Fruit fly (Drosophila melanogaster): Measurements from ENCODE around the gene Rap1.

The Rap1 gene

DNA sequence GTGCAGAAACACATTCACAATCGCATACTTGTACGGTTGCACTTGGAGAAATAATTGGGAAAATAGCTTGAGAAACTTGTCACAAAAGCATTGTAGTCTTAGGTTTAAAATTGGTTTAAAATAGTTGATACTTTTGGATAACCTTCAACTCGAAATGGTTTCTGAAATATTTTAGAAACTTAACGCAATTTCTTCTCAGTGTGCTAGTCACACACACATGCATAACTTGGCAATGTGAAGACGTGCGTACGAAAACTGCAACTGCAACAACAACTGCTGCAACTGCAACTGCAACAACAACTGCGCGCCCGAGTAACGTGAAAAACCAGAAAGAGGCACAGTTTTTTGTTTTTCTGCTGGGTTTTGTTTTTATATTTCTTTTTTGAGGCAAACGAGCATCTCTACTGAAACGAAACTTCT lies 24.1 kb upstream of the Rap1 start (continued):
- no peak for TF ChIP-seq HmgD (GFP tag; optimal IDR thresholded peaks at IDR 0.05)
- no peak for TF ChIP-seq CG6683 (GFP tag; optimal IDR thresholded peaks at IDR 0.05)
- TF ChIP-seq repo (GFP tag; optimal IDR thresholded peaks at IDR 0.05), result peak; percentile 78
- TF ChIP-seq CoRest (tag; optimal IDR thresholded peaks at IDR 0.05), result peak; percentile 79
- TF ChIP-seq Adf1 (GFP tag; IDR thresholded peaks at IDR 0.05), result no peak
- peak; percentile 54 for TF ChIP-seq gcm2 (GFP tag; optimal IDR thresholded peaks at IDR 0.05)
- TF ChIP-seq CG6175 (GFP tag; IDR thresholded peaks at IDR 0.05), result no peak; the same call in 2 of the 3 replicates
- TF ChIP-seq CG3726 (GFP tag; IDR thresholded peaks at IDR 0.05), result peak; percentile 77; the same call in 2 of the 3 replicates
- TF ChIP-seq fd64A (GFP tag; optimal IDR thresholded peaks at IDR 0.05), result peak; percentile 73
- TF ChIP-seq ap (GFP tag; IDR thresholded peaks at IDR 0.05), result peak; percentile 87
- peak; percentile 54 for TF ChIP-seq CG11723 (GFP tag; optimal IDR thresholded peaks at IDR 0.05)
- no peak for TF ChIP-seq abd-A (tag; optimal IDR thresholded peaks at IDR 0.05)
- peak; percentile 89 for TF ChIP-seq nmo (GFP tag; optimal IDR thresholded peaks at IDR 0.05)
- peak; percentile 85 for TF ChIP-seq CG8924 (tag; optimal IDR thresholded peaks at IDR 0.05)
- TF ChIP-seq CG10565 (GFP tag; optimal IDR thresholded peaks at IDR 0.05), result peak; percentile 53
- no peak for TF ChIP-seq exex (tag; optimal IDR thresholded peaks at IDR 0.05)
- no peak for TF ChIP-seq CG6765 (GFP tag; optimal IDR thresholded peaks at IDR 0.05)
- peak; percentile 83 for TF ChIP-seq CG2678 (tag; optimal IDR thresholded peaks at IDR 0.05)
- peak; percentile 37 for TF ChIP-seq fd3F (GFP tag; optimal IDR thresholded peaks at IDR 0.05)
- peak; percentile 82 for TF ChIP-seq stc (GFP tag; IDR thresholded peaks at IDR 0.05)
- TF ChIP-seq Sin3A (optimal IDR thresholded peaks at IDR 0.05), result no peak
- TF ChIP-seq NFAT (GFP tag; IDR thresholded peaks at IDR 0.05), result peak; percentile 17; the same call in 1 of the 2 replicates
- peak; percentile 93 for TF ChIP-seq phol (tag; optimal IDR thresholded peaks at IDR 0.05)
- TF ChIP-seq CG18599 (GFP tag; optimal IDR thresholded peaks at IDR 0.05), result peak; percentile 55
- peak; percentile 37 for TF ChIP-seq ERR (GFP tag; optimal IDR thresholded peaks at IDR 0.05)
- TF ChIP-seq CG17829 (tag; optimal IDR thresholded peaks at IDR 0.05), result peak; percentile 85
- TF ChIP-seq az2 (GFP tag; optimal IDR thresholded peaks at IDR 0.05), result peak; percentile 87
- peak; percentile 94 for TF ChIP-seq nom (GFP tag; optimal IDR thresholded peaks at IDR 0.05)
- peak; percentile 94 for TF ChIP-seq CG15696 (tag; optimal IDR thresholded peaks at IDR 0.05)
- no peak for TF ChIP-seq CG16779 (GFP tag; IDR thresholded peaks at IDR 0.05)
- TF ChIP-seq sima (GFP tag; optimal IDR thresholded peaks at IDR 0.05), result peak; percentile 37
- peak in 1 of 2 experiments; percentile 36 for TF ChIP-seq tll (GFP tag; optimal IDR thresholded peaks at IDR 0.05)
- TF ChIP-seq sisA (GFP tag; IDR thresholded peaks at IDR 0.05), result peak; percentile 87
- TF ChIP-seq CG43689 (GFP tag; IDR thresholded peaks at IDR 0.05), result peak; percentile 60; the same call in 1 of the 2 replicates
- no peak for TF ChIP-seq sd (tag; optimal IDR thresholded peaks at IDR 0.05)
- no peak for TF ChIP-seq bbx (GFP tag; IDR thresholded peaks at IDR 0.05; ENCODE audit: partially characterized antibody)
- peak; percentile 40 for TF ChIP-seq CG17568 (GFP tag; optimal IDR thresholded peaks at IDR 0.05)
- no peak for TF ChIP-seq CG15514 (GFP tag; optimal IDR thresholded peaks at IDR 0.05)
- peak; percentile 77 for TF ChIP-seq CG6813 (GFP tag; optimal IDR thresholded peaks at IDR 0.05)
- peak; percentile 90 for TF ChIP-seq gem (tag; optimal IDR thresholded peaks at IDR 0.05)
- peak; percentile 83 for TF ChIP-seq CG34422 (GFP tag; IDR thresholded peaks at IDR 0.05)
- TF ChIP-seq cg (GFP tag; optimal IDR thresholded peaks at IDR 0.05), result peak; percentile 52
- peak; percentile 82 for TF ChIP-seq ac (GFP tag; optimal IDR thresholded peaks at IDR 0.05)
- TF ChIP-seq CG3995 (GFP tag; optimal IDR thresholded peaks at IDR 0.05), result no peak
- no peak for TF ChIP-seq vfl (GFP tag; optimal IDR thresholded peaks at IDR 0.05)
- peak; percentile 71 for TF ChIP-seq CG11456 (GFP tag; IDR thresholded peaks at IDR 0.05)
- TF ChIP-seq Awh (GFP tag; IDR thresholded peaks at IDR 0.05), result peak; percentile 85
- peak; percentile 96 for TF ChIP-seq Med (GFP tag)
- peak; percentile 32 for TF ChIP-seq Kr (GFP tag; optimal IDR thresholded peaks at IDR 0.05)
- no peak for TF ChIP-seq unc-4 (GFP tag; IDR thresholded peaks at IDR 0.05; ENCODE audit: partially characterized antibody)

Measured in whole organism, embryonic.